Worm (Caenorhabditis elegans) whole organism, L4/young adult: ENCODE measurements around the gene R04B3.2.

Experiments
- W03F9.2 ChIP-seq: fragments of 150-350 bp; optimal IDR thresholded peaks from 2 replicates; lab custom pipeline; 2014; ENCODE audit warnings: missing biosample characterization, missing genetic modification characterization
- dao-5 ChIP-seq: sonication (generic microtip); optimal IDR thresholded peaks from 2 replicates; lab custom pipeline; 2016; ENCODE audit warnings: missing genotype, missing genetic modification characterization, moderate library complexity, missing compliant biosample characterization
- him-1 ChIP-seq: sonication (generic microtip); optimal IDR thresholded peaks from 2 replicates; lab custom pipeline; 2016; ENCODE audit warnings: missing genotype, missing genetic modification reagents, missing genetic modification characterization, missing compliant biosample characterization

DNA sequence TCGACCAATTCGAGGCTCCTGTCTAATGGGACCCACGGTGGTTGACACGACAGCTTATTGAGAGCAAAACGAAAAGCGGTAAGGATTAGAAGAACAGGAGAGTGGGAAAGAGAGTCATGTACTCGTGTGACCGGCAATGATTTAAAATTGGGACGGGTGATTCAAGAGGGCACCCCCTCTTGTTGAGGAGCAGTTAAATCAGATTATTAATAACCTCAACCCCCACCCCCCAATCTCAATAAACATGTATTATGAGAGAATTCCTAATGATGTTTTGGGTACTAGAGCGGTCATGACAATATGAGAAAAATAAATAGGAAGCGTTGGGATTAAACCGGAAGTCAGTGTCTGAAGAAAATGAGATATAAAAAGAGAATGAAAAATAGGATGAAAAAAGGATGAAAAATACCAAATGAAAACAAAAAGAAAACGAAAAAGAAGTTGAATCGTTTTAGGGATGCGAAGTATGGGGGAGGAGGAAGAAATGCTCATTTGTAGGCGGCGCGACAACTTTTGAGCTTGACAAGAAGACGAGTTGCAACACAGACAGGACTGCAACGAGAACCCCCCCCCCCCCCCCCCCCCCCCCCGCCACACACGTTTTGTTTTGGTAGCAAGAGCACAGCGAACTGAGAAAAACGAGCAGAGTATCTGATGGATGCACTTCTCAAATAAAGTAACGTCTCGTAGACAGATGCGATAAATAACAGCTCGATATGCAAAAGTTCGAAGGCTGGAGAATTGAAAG is 43.6 kb upstream of the R04B3.2 start:
- TF ChIP-seq W03F9.2 (tag; lab: Kevin White, UChicago) (no peak), him-1 (tag; lab: Kevin White, UChicago) (no peak), dao-5 (tag; lab: Kevin White, UChicago) (no peak)
